Worm (Caenorhabditis elegans) whole organism, mixed stage, embryonic: Measurements from ENCODE around the gene scav-4.

Source experiments
- bed-3 ChIP-seq: fragments of 200-800 bp; sonication (Bioruptor generic); optimal IDR thresholded peaks from 3 replicates; lab custom pipeline; 2018; ENCODE audit warnings: mild to moderate bottlenecking, missing genetic modification characterization, moderate library complexity, missing compliant biosample characterization
- ces-1 ChIP-seq: fragments of 150-350 bp; optimal IDR thresholded peaks from 2 replicates; lab custom pipeline; 2014; ENCODE audit warnings: missing biosample characterization, missing genetic modification reagents, missing genetic modification characterization
- elt-3 ChIP-seq: fragments of 150-350 bp; optimal IDR thresholded peaks from 2 replicates; lab custom pipeline; 2014; ENCODE audit warnings: missing biosample characterization, missing genetic modification characterization
- mep-1 ChIP-seq: fragments of 150-350 bp; optimal IDR thresholded peaks from 2 replicates; lab custom pipeline; 2017; ENCODE audit warnings: missing biosample characterization, missing genetic modification reagents, missing genetic modification characterization, inconsistent platforms
- nhr-237 ChIP-seq: fragments of 150-350 bp; optimal IDR thresholded peaks from 2 replicates; lab custom pipeline; 2014; ENCODE audit warnings: missing biosample characterization, missing genetic modification characterization
- snpc-4 ChIP-seq: fragments of 150-350 bp; optimal IDR thresholded peaks from 2 replicates; lab custom pipeline; 2014; ENCODE audit warnings: missing biosample characterization, missing genetic modification characterization

DNA sequence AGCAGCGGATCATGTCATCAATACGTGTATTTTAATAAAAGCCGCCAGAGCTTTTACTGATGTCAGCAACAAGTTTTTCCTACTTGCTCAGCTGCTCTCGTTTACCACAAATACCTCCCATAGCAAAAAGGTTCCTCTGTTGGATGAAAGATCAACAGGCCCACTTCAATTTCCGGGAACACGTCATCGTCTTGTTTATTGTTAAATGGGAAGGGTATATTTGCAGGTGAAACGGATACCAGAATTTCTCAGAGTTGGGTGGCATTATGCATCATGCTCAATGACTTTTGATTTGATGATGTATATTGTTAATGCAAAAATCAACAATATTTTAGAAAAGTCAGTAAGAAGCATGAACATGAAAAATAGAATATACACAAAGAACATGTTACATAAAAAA lies 30.4 kb upstream of the scav-4 start:
- TF ChIP-seq elt-3 (tag; lab: Kevin White, UChicago) (no peak), bed-3 (GFP tag; lab: Kevin White, UChicago) (no peak), mep-1 (no peak), snpc-4 (tag; lab: Kevin White, UChicago) (no peak), nhr-237 (tag; lab: Kevin White, UChicago) (no peak), ces-1 (GFP tag; lab: Kevin White, UChicago) (no peak)
